Worm (Caenorhabditis elegans): ENCODE data around the gene K10H10.6.
A peak's percentile ranks its signal among the peaks of the same experiment; 100 is the strongest.

DNA sequence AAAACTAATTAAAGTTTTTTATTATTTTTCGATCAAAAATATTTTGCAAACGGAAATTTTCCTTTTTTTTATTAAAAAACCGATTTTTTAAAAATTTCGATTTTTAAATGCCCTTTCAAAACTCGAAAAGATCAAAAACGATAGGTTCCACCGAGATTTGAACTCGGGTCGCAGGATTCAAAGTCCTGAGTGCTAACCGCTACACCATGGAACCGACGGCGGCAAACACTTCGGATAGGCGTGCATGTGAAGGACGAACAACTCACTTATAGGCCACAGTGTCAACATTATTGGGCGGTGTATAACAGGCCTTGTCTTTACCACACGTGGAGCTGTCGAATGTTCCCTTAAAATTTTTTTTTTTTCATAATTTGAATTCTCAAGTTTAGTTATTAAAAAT is 28.4 kb upstream of the K10H10.6 start:
- peak; percentile 81 for TF ChIP-seq flt-1 (GFP tag; IDR thresholded peaks at IDR 0.05)
- no peak for TF ChIP-seq ztf-23 (GFP tag; IDR thresholded peaks at IDR 0.05)
- no peak for TF ChIP-seq T22C8.4 (GFP tag; IDR thresholded peaks at IDR 0.05)
- TF ChIP-seq ref-1 (GFP tag; conservative IDR thresholded peaks at IDR 0.05), result no peak
- peak; percentile 64; the same call in 1 of the 2 replicates for TF ChIP-seq tab-1 (GFP tag; IDR thresholded peaks at IDR 0.05)
- no peak for TF ChIP-seq klf-2 (GFP tag; conservative IDR thresholded peaks at IDR 0.05)
- TF ChIP-seq ztf-29 (GFP tag; IDR thresholded peaks at IDR 0.05), result no peak

Data from whole organism, midembryonic.